Worm (Caenorhabditis elegans) whole organism, L3 larva: ENCODE measurements around the gene ska-3.
A peak's percentile ranks its signal among the peaks of the same experiment; 100 is the strongest.

Experiments
- R02D3.7 ChIP-seq: fragments of 150-350 bp; optimal IDR thresholded peaks from 2 replicates; lab custom pipeline; 2014; ENCODE audit warnings: missing biosample characterization, missing genetic modification characterization
- ZK546.5 ChIP-seq: sonication (generic microtip); optimal IDR thresholded peaks from 2 replicates; lab custom pipeline; 2017; ENCODE audit warnings: missing biosample characterization, missing genetic modification characterization
- aly-2 ChIP-seq: fragments of 150-350 bp; optimal IDR thresholded peaks from 2 replicates; lab custom pipeline; 2014; ENCODE audit warnings: missing biosample characterization, missing genetic modification characterization
- ama-1 ChIP-seq: fragments of 150-350 bp; optimal IDR thresholded peaks from 2 replicates; lab custom pipeline; 2018
- ceh-16 ChIP-seq: sonication (generic microtip); optimal IDR thresholded peaks from 2 replicates; lab custom pipeline; 2017; ENCODE audit warnings: missing biosample characterization, missing genetic modification characterization
- ceh-28 ChIP-seq: fragments of 150-350 bp; optimal IDR thresholded peaks from 2 replicates; lab custom pipeline; 2014; ENCODE audit warnings: missing biosample characterization, missing genetic modification reagents, missing genetic modification characterization
- ceh-82 ChIP-seq: fragments of 150-350 bp; optimal IDR thresholded peaks from 2 replicates; lab custom pipeline; 2014; ENCODE audit warnings: missing biosample characterization, missing genetic modification characterization
- ceh-9 ChIP-seq: sonication (generic microtip); optimal IDR thresholded peaks from 2 replicates; lab custom pipeline; 2018; ENCODE audit warnings: missing biosample characterization, missing genetic modification characterization
- daf-12 ChIP-seq: fragments of 150-350 bp; optimal IDR thresholded peaks from 2 replicates; lab custom pipeline; 2014; ENCODE audit warnings: missing biosample characterization, missing genetic modification reagents, missing genetic modification characterization
- egl-27 ChIP-seq: sonication (generic microtip); optimal IDR thresholded peaks from 4 replicates; lab custom pipeline; 2017; ENCODE audit warnings: missing biosample characterization, missing genetic modification reagents, missing genetic modification characterization
- egl-5 ChIP-seq: fragments of 150-350 bp; optimal IDR thresholded peaks from 2 replicates; lab custom pipeline; 2017; ENCODE audit warnings: missing biosample characterization, missing genetic modification reagents, missing genetic modification characterization, inconsistent platforms
- elt-1 ChIP-seq: fragments of 150-350 bp; optimal IDR thresholded peaks from 2 replicates; lab custom pipeline; 2014; ENCODE audit warnings: missing biosample characterization, missing genetic modification characterization
- elt-2 ChIP-seq: sonication (generic microtip); optimal IDR thresholded peaks from 2 replicates; lab custom pipeline; 2016; ENCODE audit warnings: missing genetic modification reagents, mild to moderate bottlenecking, missing genetic modification characterization, missing compliant biosample characterization
- elt-3 ChIP-seq, 3 experiments: fragments of 150-350 bp in 1 of 3; sonication (generic microtip) in 2 of 3; optimal IDR thresholded peaks; 2 replicates in 2 of 3; 4 replicates in 1 of 3; lab custom pipeline; 2014 to 2017; ENCODE audit warnings: missing biosample characterization in 3 of 3, missing genetic modification characterization in 3 of 3
- eor-1 ChIP-seq, 2 experiments: fragments of 150-350 bp; optimal IDR thresholded peaks; 2 replicates each; lab custom pipeline; 2014 to 2018; ENCODE audit warnings: missing biosample characterization in 2 of 2, missing genetic modification characterization in 2 of 2
- fkh-10 ChIP-seq: sonication (generic microtip); optimal IDR thresholded peaks from 2 replicates; lab custom pipeline; 2017; ENCODE audit warnings: missing biosample characterization, missing genetic modification reagents, missing genetic modification characterization
- fkh-2 ChIP-seq: fragments of 150-350 bp; optimal IDR thresholded peaks from 2 replicates; lab custom pipeline; 2014; ENCODE audit warnings: missing biosample characterization, missing genetic modification reagents, missing genetic modification characterization
- fos-1 ChIP-seq: fragments of 150-350 bp; optimal IDR thresholded peaks from 2 replicates; lab custom pipeline; 2014; ENCODE audit warnings: missing biosample characterization, missing genetic modification characterization
- hmg-11 ChIP-seq: sonication (generic microtip); optimal IDR thresholded peaks from 2 replicates; lab custom pipeline; 2016; ENCODE audit warnings: missing genetic modification characterization, missing compliant biosample characterization
- jun-1 ChIP-seq: fragments of 150-350 bp; optimal IDR thresholded peaks from 2 replicates; lab custom pipeline; 2014; ENCODE audit warnings: missing biosample characterization, missing genetic modification reagents, missing genetic modification characterization
- lin-15B ChIP-seq: fragments of 150-350 bp; optimal IDR thresholded peaks from 2 replicates; lab custom pipeline; 2014; ENCODE audit warnings: missing biosample characterization, missing genetic modification characterization
- lin-39 ChIP-seq: fragments of 150-350 bp; optimal IDR thresholded peaks from 2 replicates; lab custom pipeline; 2018; ENCODE audit warnings: missing biosample characterization, missing genetic modification reagents, missing genetic modification characterization
- lsy-12 ChIP-seq: sonication (generic microtip); optimal IDR thresholded peaks from 2 replicates; lab custom pipeline; 2016; ENCODE audit warnings: mild to moderate bottlenecking, missing genetic modification characterization, missing compliant biosample characterization
- mdl-1 ChIP-seq: fragments of 150-350 bp; optimal IDR thresholded peaks from 2 replicates; lab custom pipeline; 2014; ENCODE audit warnings: missing biosample characterization, missing genetic modification characterization
- mml-1 ChIP-seq: fragments of 150-350 bp; sonication (generic microtip); optimal IDR thresholded peaks from 3 replicates; lab custom pipeline; 2014; ENCODE audit warnings: missing biosample characterization, missing genetic modification characterization
- nfya-1 ChIP-seq: sonication (generic microtip); optimal IDR thresholded peaks from 2 replicates; lab custom pipeline; 2017; ENCODE audit warnings: missing genetic modification characterization, mild to moderate bottlenecking, missing compliant biosample characterization, antibody characterized with exemption, moderate library complexity; ENCODE audit not compliant: insufficient read depth
- nhr-11 ChIP-seq: fragments of 150-350 bp; optimal IDR thresholded peaks from 2 replicates; lab custom pipeline; 2014; ENCODE audit warnings: missing biosample characterization, missing genetic modification characterization
- nhr-12 ChIP-seq: fragments of 150-350 bp; optimal IDR thresholded peaks from 2 replicates; lab custom pipeline; 2014; ENCODE audit warnings: missing biosample characterization, missing genetic modification characterization
- nhr-23 ChIP-seq: fragments of 150-350 bp; optimal IDR thresholded peaks from 2 replicates; lab custom pipeline; 2014; ENCODE audit warnings: missing biosample characterization, missing genetic modification reagents, missing genetic modification characterization
- nhr-237 ChIP-seq: fragments of 150-350 bp; optimal IDR thresholded peaks from 2 replicates; lab custom pipeline; 2014; ENCODE audit warnings: missing biosample characterization, missing genetic modification characterization
- nhr-25 ChIP-seq: sonication (generic microtip); optimal IDR thresholded peaks from 2 replicates; lab custom pipeline; 2017; ENCODE audit warnings: missing biosample characterization, missing genetic modification characterization
- nhr-28 ChIP-seq: fragments of 150-350 bp; optimal IDR thresholded peaks from 2 replicates; lab custom pipeline; 2014; ENCODE audit warnings: missing biosample characterization, missing genetic modification characterization
- nhr-43 ChIP-seq: sonication (generic microtip); optimal IDR thresholded peaks from 2 replicates; lab custom pipeline; 2016; ENCODE audit warnings: mild to moderate bottlenecking, missing genetic modification characterization, missing compliant biosample characterization; ENCODE audit not compliant: poor library complexity, severe bottlenecking
- nhr-67 ChIP-seq: fragments of 150-350 bp; optimal IDR thresholded peaks from 2 replicates; lab custom pipeline; 2014; ENCODE audit warnings: missing biosample characterization, missing genetic modification characterization
- nhr-76 ChIP-seq: fragments of 150-350 bp; sonication (generic microtip); optimal IDR thresholded peaks from 5 replicates; lab custom pipeline; 2014; ENCODE audit warnings: missing biosample characterization, missing genetic modification characterization
- nhr-77 ChIP-seq: fragments of 150-350 bp; optimal IDR thresholded peaks from 2 replicates; lab custom pipeline; 2014; ENCODE audit warnings: missing biosample characterization, missing genetic modification characterization
- pha-4 ChIP-seq: fragments of 150-350 bp; optimal IDR thresholded peaks from 2 replicates; lab custom pipeline; 2014; ENCODE audit warnings: missing biosample characterization, missing genetic modification reagents, missing genetic modification characterization
- pqm-1 ChIP-seq: fragments of 150-350 bp; optimal IDR thresholded peaks from 2 replicates; lab custom pipeline; 2017; ENCODE audit warnings: missing biosample characterization, missing genetic modification characterization, inconsistent platforms
- sea-2 ChIP-seq: fragments of 150-350 bp; sonication (generic microtip); optimal IDR thresholded peaks from 4 replicates; lab custom pipeline; 2014; ENCODE audit warnings: missing biosample characterization, missing genetic modification reagents, missing genetic modification characterization
- skn-1 ChIP-seq: fragments of 150-350 bp; optimal IDR thresholded peaks from 2 replicates; lab custom pipeline; 2014; ENCODE audit warnings: missing biosample characterization, missing genetic modification characterization
- snpc-4 ChIP-seq: fragments of 150-350 bp; optimal IDR thresholded peaks from 2 replicates; lab custom pipeline; 2014; ENCODE audit warnings: missing biosample characterization, missing genetic modification characterization
- tbx-2 ChIP-seq: sonication (generic microtip); optimal IDR thresholded peaks from 2 replicates; lab custom pipeline; 2016; ENCODE audit warnings: mild to moderate bottlenecking, missing genetic modification characterization, missing compliant biosample characterization
- unc-39 ChIP-seq: sonication (generic microtip); optimal IDR thresholded peaks from 4 replicates; lab custom pipeline; 2017; ENCODE audit warnings: missing biosample characterization, missing genetic modification characterization
- unc-62 ChIP-seq: fragments of 150-350 bp; sonication (generic microtip); optimal IDR thresholded peaks from 4 replicates; lab custom pipeline; 2014; ENCODE audit warnings: missing biosample characterization, missing genetic modification reagents, missing genetic modification characterization
- zag-1 ChIP-seq: fragments of 150-350 bp; optimal IDR thresholded peaks from 2 replicates; lab custom pipeline; 2014; ENCODE audit warnings: missing biosample characterization, missing genetic modification characterization
- ztf-11 ChIP-seq: fragments of 150-350 bp; optimal IDR thresholded peaks from 2 replicates; lab custom pipeline; 2014; ENCODE audit warnings: missing biosample characterization, missing genetic modification characterization
- ztf-4 ChIP-seq: fragments of 150-350 bp; optimal IDR thresholded peaks from 2 replicates; lab custom pipeline; 2014; ENCODE audit warnings: missing biosample characterization, missing genetic modification characterization

The ska-3 gene

DNA sequence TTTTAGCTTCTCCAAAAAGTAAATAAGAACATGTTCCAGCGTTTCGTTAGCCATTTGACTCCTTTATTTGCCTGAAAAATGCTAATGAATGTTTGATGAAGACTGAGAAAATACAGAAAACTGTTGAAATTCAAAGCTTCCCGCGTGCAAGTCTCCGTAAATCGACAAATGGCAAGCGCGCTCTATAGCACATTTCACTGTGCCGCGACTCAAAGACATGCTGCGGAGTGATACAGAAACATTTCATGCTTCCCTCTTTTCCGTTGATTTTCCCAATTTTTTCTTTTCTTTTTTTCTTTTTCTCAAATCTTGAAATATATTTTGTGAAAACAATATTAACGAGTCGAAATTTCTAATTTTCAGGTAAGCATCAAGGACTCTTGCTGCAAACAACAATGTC, at the start of gene ska-3, which contains the start of gene rps-12:
Gene ska-3, minus strand, starts transcription at position 71 of the 400 bp plus-strand sequence.
Gene rps-12, plus strand, starts transcription at position 364 of the 400 bp plus-strand sequence.
- TF ChIP-seq hmg-11 (peak; percentile 71), nfya-1 (tag; lab: Kevin White, UChicago) (peak; percentile 99), daf-12 (tag; lab: Kevin White, UChicago) (peak; percentile 75), nhr-237 (tag; lab: Kevin White, UChicago) (no peak), ztf-4 (peak; percentile 92), ceh-82 (peak; percentile 95), lsy-12 (peak; percentile 99), skn-1 (tag; lab: Kevin White, UChicago) (peak; percentile 95), nhr-77 (tag; lab: Kevin White, UChicago) (peak; percentile 95), pha-4 (peak; percentile 100), tbx-2 (tag; lab: Kevin White, UChicago) (peak; percentile 92), sea-2 (GFP tag; lab: Kevin White, UChicago) (no peak), ztf-11 (tag; lab: Kevin White, UChicago) (no peak), nhr-12 (tag; lab: Kevin White, UChicago) (no peak), unc-39 (tag; lab: Kevin White, UChicago) (no peak), lin-15B (tag; lab: Kevin White, UChicago) (peak; percentile 100), elt-3 (tag; optimal IDR thresholded peaks at IDR 0.05; lab: Kevin White, UChicago) (peak; percentile 38 to 97 (median 91)), pqm-1 (tag; lab: Kevin White, UChicago) (peak; percentile 94), nhr-28 (tag; lab: Kevin White, UChicago) (peak; percentile 42), elt-1 (tag; lab: Kevin White, UChicago) (peak; percentile 93), mdl-1 (tag; lab: Kevin White, UChicago) (peak; percentile 86), fkh-10 (GFP tag; lab: Kevin White, UChicago) (peak; percentile 97), fos-1 (tag; lab: Kevin White, UChicago) (peak; percentile 90), eor-1 (tag; optimal IDR thresholded peaks at IDR 0.05; lab: Kevin White, UChicago) (no peak), ceh-16 (tag; lab: Kevin White, UChicago) (no peak), egl-27 (peak; percentile 93), jun-1 (tag; lab: Kevin White, UChicago) (peak; percentile 98), aly-2 (tag; lab: Kevin White, UChicago) (no peak), nhr-43 (tag; lab: Kevin White, UChicago) (peak; percentile 98), ceh-28 (tag; lab: Kevin White, UChicago) (peak; percentile 94), ZK546.5 (tag; lab: Kevin White, UChicago) (peak; percentile 78), lin-39 (tag; lab: Kevin White, UChicago) (peak; percentile 99), nhr-23 (tag; lab: Kevin White, UChicago) (peak; percentile 100), elt-2 (peak; percentile 89), egl-5 (tag; lab: Kevin White, UChicago) (peak; percentile 98), R02D3.7 (peak; percentile 100), fkh-2 (tag; lab: Kevin White, UChicago) (peak; percentile 54), zag-1 (peak; percentile 70), mml-1 (tag; lab: Kevin White, UChicago) (no peak), unc-62 (GFP tag; lab: Kevin White, UChicago) (peak; percentile 87), nhr-76 (tag; lab: Kevin White, UChicago) (peak; percentile 69), ceh-9 (no peak), snpc-4 (tag; lab: Kevin White, UChicago) (peak; percentile 94), nhr-11 (peak; percentile 96), nhr-67 (peak; percentile 63), ama-1 (lab: Kevin White, UChicago) (peak; percentile 95), nhr-25 (tag; lab: Kevin White, UChicago) (peak; percentile 100)
